Worm (Caenorhabditis elegans) whole organism, L4/young adult: ENCODE data around the gene nas-9.

Experiments
- W03F9.2 ChIP-seq: fragments of 150-350 bp; optimal IDR thresholded peaks from 2 replicates; lab custom pipeline; 2014; ENCODE audit warnings: missing biosample characterization, missing genetic modification characterization
- dao-5 ChIP-seq: sonication (generic microtip); optimal IDR thresholded peaks from 2 replicates; lab custom pipeline; 2016; ENCODE audit warnings: missing genotype, missing genetic modification characterization, moderate library complexity, missing compliant biosample characterization
- him-1 ChIP-seq: sonication (generic microtip); optimal IDR thresholded peaks from 2 replicates; lab custom pipeline; 2016; ENCODE audit warnings: missing genotype, missing genetic modification reagents, missing genetic modification characterization, missing compliant biosample characterization

DNA sequence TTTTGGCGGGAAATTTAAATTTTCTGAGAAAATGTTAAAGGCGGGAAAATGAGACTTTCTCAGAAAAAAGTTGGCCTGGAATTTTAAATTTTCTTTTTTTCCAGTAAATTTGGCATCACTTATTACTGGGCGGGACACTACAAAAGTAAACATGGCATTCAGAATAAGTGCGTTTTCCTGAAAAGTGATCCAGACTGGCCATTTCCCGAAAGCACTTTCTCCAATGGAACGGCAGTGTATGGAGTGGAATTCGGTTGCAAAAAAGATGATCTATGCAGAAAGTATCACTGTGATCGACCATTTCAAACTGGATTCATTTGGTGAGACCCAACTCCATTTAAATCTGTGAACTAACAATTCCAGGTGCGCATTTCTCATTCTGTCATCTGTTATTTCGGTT is 52.0 kb downstream of the nas-9 start:
- TF ChIP-seq him-1 (tag; lab: Kevin White, UChicago) (no peak), dao-5 (tag; lab: Kevin White, UChicago) (no peak), W03F9.2 (no peak)
